Fruit fly (Drosophila melanogaster) whole organism, adult: Measurements from ENCODE around the gene CG12035.

Experiments
- CG12768 ChIP-seq: fragments of 200-800 bp; sonication (Bioruptor generic); optimal IDR thresholded peaks from 2 replicates; lab custom pipeline; 2017; ENCODE audit warnings: missing biosample characterization, missing genetic modification characterization, mild to moderate bottlenecking, moderate library complexity, missing genetic modification reagents
- CG1620 ChIP-seq: fragments of 200-800 bp; sonication (Bioruptor generic); optimal IDR thresholded peaks from 2 replicates; lab custom pipeline; 2016; ENCODE audit warnings: missing biosample characterization, missing genetic modification characterization
- Clk ChIP-seq: fragments of 200-800 bp; sonication (Bioruptor generic); optimal IDR thresholded peaks from 2 replicates; lab custom pipeline; 2017; ENCODE audit warnings: missing biosample characterization, missing genetic modification characterization
- Crg-1 ChIP-seq: fragments of 200-800 bp; sonication (Bioruptor generic); optimal IDR thresholded peaks from 2 replicates; lab custom pipeline; 2016; ENCODE audit warnings: missing biosample characterization, missing genetic modification characterization
- Hr96 ChIP-seq: fragments of 200-800 bp; sonication (Bioruptor generic); optimal IDR thresholded peaks from 2 replicates; lab custom pipeline; 2016; ENCODE audit warnings: missing biosample characterization, missing genetic modification characterization
- Mnt ChIP-seq: fragments of 200-800 bp; sonication (Bioruptor generic); optimal IDR thresholded peaks from 2 replicates; lab custom pipeline; 2016; ENCODE audit warnings: missing biosample characterization, mild to moderate bottlenecking, missing genetic modification characterization
- cic ChIP-seq: fragments of 200-800 bp; sonication (Bioruptor generic); optimal IDR thresholded peaks from 2 replicates; lab custom pipeline; 2017; ENCODE audit warnings: missing biosample characterization, mild to moderate bottlenecking, missing genetic modification characterization, moderate library complexity
- cnc ChIP-seq, 2 experiments: fragments of >200 bp; optimal IDR thresholded peaks; 2 replicates each; lab custom pipeline; 2017
- ovo ChIP-seq: fragments of 200-800 bp; sonication (Bioruptor generic); optimal IDR thresholded peaks from 2 replicates; lab custom pipeline; 2016; ENCODE audit warnings: missing biosample characterization, missing genetic modification characterization
- pad ChIP-seq: fragments of 200-800 bp; sonication (Bioruptor generic); optimal IDR thresholded peaks from 3 replicates; lab custom pipeline; 2017; ENCODE audit warnings: missing biosample characterization, missing genetic modification characterization, mild to moderate bottlenecking, moderate library complexity, missing genetic modification reagents
- tj ChIP-seq: fragments of 200-800 bp; sonication (Bioruptor generic); optimal IDR thresholded peaks from 3 replicates; lab custom pipeline; 2017; ENCODE audit warnings: missing biosample characterization, mild to moderate bottlenecking, missing genetic modification characterization, moderate library complexity
- toe ChIP-seq: fragments of 200-800 bp; sonication (Bioruptor generic); optimal IDR thresholded peaks from 2 replicates; lab custom pipeline; 2016; ENCODE audit warnings: missing biosample characterization, missing genetic modification characterization

DNA sequence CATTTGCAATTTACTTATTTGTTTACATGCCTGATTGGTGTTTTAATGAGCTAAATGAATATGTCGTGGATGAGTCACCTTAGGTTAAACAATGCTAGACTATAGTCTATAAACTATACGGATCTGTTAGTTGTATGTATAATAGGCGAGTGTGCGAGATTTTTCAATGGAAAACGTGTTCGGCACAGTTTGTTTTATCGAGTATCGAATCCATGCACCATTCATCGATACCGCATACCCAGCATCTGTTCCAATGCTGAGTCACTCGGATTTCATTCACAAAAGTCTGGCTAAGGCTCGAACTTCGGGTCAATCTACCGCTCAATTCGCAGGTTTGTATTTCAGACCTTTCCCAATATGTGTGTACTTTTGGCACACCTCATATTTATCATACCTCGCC lies 3.2 kb downstream of the CG12035 start:
- TF ChIP-seq tj (GFP tag; lab: Kevin White, UChicago) (no peak), cic (GFP tag; lab: Kevin White, UChicago) (no peak), toe (no peak), CG12768 (GFP tag; lab: Kevin White, UChicago) (no peak), ovo (no peak), CG1620 (GFP tag; lab: Kevin White, UChicago) (no peak), cnc (optimal IDR thresholded peaks at IDR 0.05; lab: Kevin White, UChicago) (no peak), Hr96 (GFP tag; lab: Kevin White, UChicago) (no peak), Mnt (no peak), pad (GFP tag; lab: Kevin White, UChicago) (no peak), Crg-1 (GFP tag; lab: Kevin White, UChicago) (no peak), Clk (GFP tag; lab: Kevin White, UChicago) (no peak)
